Worm (Caenorhabditis elegans): ENCODE results near the gene mix-1.
A peak's percentile ranks its signal among the peaks of the same experiment; 100 is the strongest.

- peak; percentile 93 for TF ChIP-seq T22C8.4 (GFP tag; IDR thresholded peaks at IDR 0.05)
- peak; percentile 95 for TF ChIP-seq tab-1 (GFP tag; IDR thresholded peaks at IDR 0.05)
- peak; percentile 92 for TF ChIP-seq ztf-23 (GFP tag; IDR thresholded peaks at IDR 0.05)
- peak; percentile 97 for TF ChIP-seq flt-1 (GFP tag; IDR thresholded peaks at IDR 0.05)
- peak; percentile 98 for TF ChIP-seq ref-1 (GFP tag; conservative IDR thresholded peaks at IDR 0.05)
Measured at ce11 chrII:10840067-10840466, 16.0 kb downstream of the mix-1 start.

Measured in whole organism, midembryonic.